Worm (Caenorhabditis elegans) whole organism, L4 larva: ENCODE data around the gene tnc-2.
"Not testable (repeated sequence)": the region's sequence is repeated elsewhere in the genome, so short reads cannot be mapped to it uniquely, and the experiment has no call there.

Experiments used
- D1046.2 ChIP-seq: fragments of 200-800 bp; sonication (Bioruptor generic); IDR thresholded peaks from 2 replicates; pipeline ENCODE4 v1.3.6; 2022; ENCODE audit warnings: missing genetic modification characterization, missing compliant biosample characterization
- ceh-32 ChIP-seq: sonication (generic microtip); optimal IDR thresholded peaks from 2 replicates; lab custom pipeline; 2016; ENCODE audit warnings: mild to moderate bottlenecking, missing genetic modification characterization, missing compliant biosample characterization; ENCODE audit not compliant: poor library complexity
- daf-19 ChIP-seq: fragments of 200-800 bp; sonication (Bioruptor generic); conservative IDR thresholded peaks from 2 replicates; pipeline ENCODE4 v1.3.6; 2022; ENCODE audit warnings: missing genetic modification characterization, missing compliant biosample characterization
- egl-27 ChIP-seq: sonication (generic microtip); optimal IDR thresholded peaks from 3 replicates; lab custom pipeline; 2017; ENCODE audit warnings: missing biosample characterization, missing genetic modification reagents, missing genetic modification characterization
- madf-5 ChIP-seq, 2 experiments: fragments of 200-800 bp; sonication (Bioruptor generic); IDR thresholded peaks; 2 replicates each; pipeline ENCODE4 v1.3.6; 2022; ENCODE audit warnings: missing compliant biosample characterization in 2 of 2, missing genetic modification characterization in 2 of 2
- php-3 ChIP-seq: fragments of 200-800 bp; sonication (Bioruptor generic); IDR thresholded peaks from 2 replicates; pipeline ENCODE4 v1.3.6; 2022; ENCODE audit warnings: missing genetic modification reagents, missing genetic modification characterization, missing compliant biosample characterization
- unc-62 ChIP-seq, 3 experiments: fragments of 150-350 bp in 1 of 3; sonication (generic microtip); optimal IDR thresholded peaks in 2 of 3; peaks in 1 of 3; 1 replicate in 1 of 3; 2 replicates in 2 of 3; lab custom pipeline; 2014 to 2017; ENCODE audit warnings: missing biosample characterization in 3 of 3, missing genetic modification characterization in 3 of 3, missing genetic modification reagents in 3 of 3, missing genotype in 1 of 3

ce11 chrII:10493034-10493433 is 26.4 kb downstream of the tnc-2 start, which contains the start of gene ZK666.8:
- not testable (repeated sequence) for TF ChIP-seq egl-27 (tag; lab: Kevin White, UChicago); D1046.2 (GFP tag; lab: Robert Waterston, UW); ceh-32; unc-62 (GFP tag; optimal IDR thresholded peaks at IDR 0.05 in 1 of 2; lab: Kevin White, UChicago); unc-62 (tag; optimal IDR thresholded peaks at IDR 0.05; lab: Kevin White, UChicago); daf-19 (GFP tag; lab: Robert Waterston, UW); php-3 (GFP tag; lab: Robert Waterston, UW); madf-5 (GFP tag; IDR thresholded peaks at IDR 0.05; lab: Robert Waterston, UW)
